Fruit fly (Drosophila melanogaster): ENCODE data around the gene CG5455.

CG5455 gene

dm6 chr3R:26443875-26444511, 17.3 kb upstream of the CG5455 start (continued):
- TF ChIP-seq Neu2 (GFP tag; optimal IDR thresholded peaks at IDR 0.05; ENCODE audit: borderline replicate concordance) (no peak), org-1 (GFP tag; optimal IDR thresholded peaks at IDR 0.05) (peak; percentile 46), CG7271 (tag; optimal IDR thresholded peaks at IDR 0.05) (no peak), emc (GFP tag; optimal IDR thresholded peaks at IDR 0.05) (no peak), CG8388 (GFP tag; optimal IDR thresholded peaks at IDR 0.05) (peak; percentile 65), CG3281 (GFP tag; optimal IDR thresholded peaks at IDR 0.05) (peak; percentile 28), bigmax (GFP tag; optimal IDR thresholded peaks at IDR 0.05) (no peak), toy (GFP tag; IDR thresholded peaks at IDR 0.05) (no peak), az2 (GFP tag; optimal IDR thresholded peaks at IDR 0.05) (peak; percentile 42), CTCF (GFP tag; optimal IDR thresholded peaks at IDR 0.05) (no peak), kay (GFP tag; optimal IDR thresholded peaks at IDR 0.05) (no peak), CG18476 (GFP tag; optimal IDR thresholded peaks at IDR 0.05) (peak; percentile 35), Xbp1 (GFP tag; optimal IDR thresholded peaks at IDR 0.05) (peak; percentile 44), chn (GFP tag; optimal IDR thresholded peaks at IDR 0.05) (no peak), salm (tag; optimal IDR thresholded peaks at IDR 0.05) (no peak), CoRest (tag; optimal IDR thresholded peaks at IDR 0.05) (peak; percentile 49), CG6654 (GFP tag; optimal IDR thresholded peaks at IDR 0.05) (peak; percentile 41), Spps (tag; optimal IDR thresholded peaks at IDR 0.05) (peak; percentile 65), Blimp-1 (GFP tag; optimal IDR thresholded peaks at IDR 0.05) (peak; percentile 88), Six4 (GFP tag; optimal IDR thresholded peaks at IDR 0.05) (peak; percentile 31), CG12155 (GFP tag; optimal IDR thresholded peaks at IDR 0.05) (no peak), Camta (GFP tag; optimal IDR thresholded peaks at IDR 0.05) (no peak), CG12769 (tag; optimal IDR thresholded peaks at IDR 0.05) (no peak), E2f1 (GFP tag; IDR thresholded peaks at IDR 0.05) (0 out of 2 replicates have a peak, but pooled peaks have one; percentile 34), pum (GFP tag; optimal IDR thresholded peaks at IDR 0.05) (peak; percentile 15), sug (tag; optimal IDR thresholded peaks at IDR 0.05) (no peak), CG9727 (GFP tag; optimal IDR thresholded peaks at IDR 0.05) (peak; percentile 45), CG10209 (GFP tag; optimal IDR thresholded peaks at IDR 0.05) (peak; percentile 39), Aef1 (GFP tag; IDR thresholded peaks at IDR 0.05) (no peak; the same call in 2 of the 3 replicates), CG12659 (GFP tag; optimal IDR thresholded peaks at IDR 0.05) (peak; percentile 41), nmo (GFP tag; optimal IDR thresholded peaks at IDR 0.05) (peak; percentile 89), tin (GFP tag; optimal IDR thresholded peaks at IDR 0.05) (peak; percentile 32), vvl (GFP tag; IDR thresholded peaks at IDR 0.05) (peak; percentile 37; the same call in 1 of the 2 replicates), Stat92E (GFP tag; optimal IDR thresholded peaks at IDR 0.05) (peak in 1 of 3 experiments; percentile 20), Drgx (GFP tag; IDR thresholded peaks at IDR 0.05) (peak; percentile 58), CG6791 (GFP tag; IDR thresholded peaks at IDR 0.05; ENCODE audit: partially characterized antibody) (no peak), nom (GFP tag; optimal IDR thresholded peaks at IDR 0.05) (no peak), Sin3A (optimal IDR thresholded peaks at IDR 0.05) (no peak), CG16779 (GFP tag; IDR thresholded peaks at IDR 0.05) (no peak), YL-1 (GFP tag; optimal IDR thresholded peaks at IDR 0.05) (no peak), ATbp (GFP tag; optimal IDR thresholded peaks at IDR 0.05) (peak; percentile 55), jumu (GFP tag; optimal IDR thresholded peaks at IDR 0.05) (no peak), Hsf (GFP tag; optimal IDR thresholded peaks at IDR 0.05) (no peak), eyg (GFP tag; optimal IDR thresholded peaks at IDR 0.05) (no peak), CG10366 (GFP tag; IDR thresholded peaks at IDR 0.05) (no peak), Rfx (GFP tag; IDR thresholded peaks at IDR 0.05) (0 out of 2 replicates have a peak, but pooled peaks have one; percentile 12), CG17802 (tag; optimal IDR thresholded peaks at IDR 0.05) (peak; percentile 4), inv (GFP tag; IDR thresholded peaks at IDR 0.05; ENCODE audit: partially characterized antibody) (no peak), CG18599 (GFP tag; optimal IDR thresholded peaks at IDR 0.05) (peak; percentile 63), caup (GFP tag; optimal IDR thresholded peaks at IDR 0.05; ENCODE audit: severe bottlenecking) (no peak)
